Worm (Caenorhabditis elegans) whole organism, L4 larva: ENCODE measurements around the gene C39D10.8.

Experiments used
- aha-1 ChIP-seq: fragments of 150-350 bp; peaks from one replicate; lab custom pipeline; 2014; ENCODE audit warnings: missing biosample characterization, missing genetic modification characterization
- ces-1 ChIP-seq: fragments of 150-350 bp; sonication (generic microtip); optimal IDR thresholded peaks from 4 replicates; lab custom pipeline; 2014; ENCODE audit warnings: missing biosample characterization, missing genetic modification reagents, missing genetic modification characterization
- lsy-2 ChIP-seq, 2 experiments: fragments of 150-350 bp in 1 of 2; sonication (generic microtip) in 1 of 2; optimal IDR thresholded peaks; 2 replicates each; lab custom pipeline; 2014 to 2017; ENCODE audit warnings: missing biosample characterization in 2 of 2, missing genetic modification characterization in 2 of 2
- mdl-1 ChIP-seq, 2 experiments: fragments of 150-350 bp in 1 of 2; sonication (generic microtip) in 1 of 2; optimal IDR thresholded peaks; 2 replicates each; lab custom pipeline; 2014 to 2017; ENCODE audit warnings: missing biosample characterization in 2 of 2, missing genetic modification characterization in 2 of 2
- mep-1 ChIP-seq: fragments of 150-350 bp; sonication (generic microtip); optimal IDR thresholded peaks from 3 replicates; lab custom pipeline; 2014; ENCODE audit warnings: missing biosample characterization, missing genetic modification characterization
- nhr-111 ChIP-seq: fragments of 200-800 bp; sonication (Bioruptor generic); optimal IDR thresholded peaks from 2 replicates; lab custom pipeline; 2018; ENCODE audit warnings: mild to moderate bottlenecking, missing genetic modification characterization, missing compliant biosample characterization
- nhr-6 ChIP-seq: fragments of 150-350 bp; optimal IDR thresholded peaks from 2 replicates; lab custom pipeline; 2014; ENCODE audit warnings: missing biosample characterization, missing genetic modification characterization
- nhr-77 ChIP-seq: fragments of 150-350 bp; optimal IDR thresholded peaks from 2 replicates; lab custom pipeline; 2014; ENCODE audit warnings: missing biosample characterization, missing genetic modification characterization
- pqm-1 ChIP-seq: sonication (generic microtip); optimal IDR thresholded peaks from 2 replicates; lab custom pipeline; 2017; ENCODE audit warnings: missing biosample characterization, missing genetic modification characterization
- unc-130 ChIP-seq: sonication (generic microtip); optimal IDR thresholded peaks from 2 replicates; lab custom pipeline; 2016; ENCODE audit warnings: missing genetic modification reagents, missing genetic modification characterization, missing compliant biosample characterization
- zag-1 ChIP-seq: fragments of 150-350 bp; optimal IDR thresholded peaks from 2 replicates; lab custom pipeline; 2014; ENCODE audit warnings: missing biosample characterization, missing genetic modification characterization
- zfp-3 ChIP-seq: fragments of 200-800 bp; sonication (Bioruptor generic); conservative IDR thresholded peaks from 2 replicates; pipeline ENCODE4 v1.3.6; 2022; ENCODE audit warnings: missing genetic modification reagents, missing genetic modification characterization, missing compliant biosample characterization
- ztf-11 ChIP-seq: fragments of 150-350 bp; optimal IDR thresholded peaks from 2 replicates; lab custom pipeline; 2014; ENCODE audit warnings: missing biosample characterization, missing genetic modification characterization

DNA sequence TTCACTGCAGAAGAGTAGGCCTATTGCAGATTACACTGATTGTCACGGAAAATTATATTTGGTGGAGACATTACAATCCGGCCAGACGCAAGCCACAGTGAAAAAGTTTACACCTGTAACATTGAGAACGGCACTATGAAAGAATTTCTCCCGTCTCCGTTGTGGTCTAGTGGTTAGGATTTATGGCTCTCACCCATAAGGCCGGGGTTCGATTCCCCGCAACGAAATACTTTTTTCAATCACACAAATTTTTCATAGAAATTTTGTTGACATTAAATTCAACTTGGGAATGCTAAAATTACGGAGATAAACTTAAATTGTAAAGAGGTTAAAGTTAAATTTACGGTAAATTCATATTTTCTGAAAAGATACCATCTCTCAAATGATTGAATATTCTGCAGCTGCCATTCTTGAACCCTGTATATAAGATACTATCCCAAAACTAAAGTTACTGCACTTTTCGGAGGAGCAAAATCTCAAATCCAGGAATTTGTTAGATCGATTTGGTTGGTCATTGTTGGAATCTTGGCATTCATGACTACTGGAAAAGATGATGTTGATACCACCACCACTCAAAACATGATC lies 25.8 kb upstream of the C39D10.8 start, which contains the start of gene C39D10.1:
- TF ChIP-seq mdl-1 (tag; optimal IDR thresholded peaks at IDR 0.05; lab: Kevin White, UChicago) (no peak), zfp-3 (GFP tag; lab: Robert Waterston, UW) (0 out of 2 replicates have a peak, but pooled peaks have one; percentile 24), ces-1 (no peak), nhr-77 (tag; lab: Kevin White, UChicago) (no peak), unc-130 (peak; percentile 29), nhr-111 (GFP tag; lab: Kevin White, UChicago) (no peak), nhr-6 (tag; lab: Kevin White, UChicago) (no peak), lsy-2 (tag; optimal IDR thresholded peaks at IDR 0.05; lab: Kevin White, UChicago) (no peak), mep-1 (tag; lab: Kevin White, UChicago) (no peak), pqm-1 (tag; lab: Kevin White, UChicago) (no peak), ztf-11 (tag; lab: Kevin White, UChicago) (no peak), aha-1 (tag; lab: Kevin White, UChicago) (no peak), zag-1 (tag; lab: Kevin White, UChicago) (no peak)
